Worm (Caenorhabditis elegans): ENCODE measurements around the gene Y38A10A.7.

The Y38A10A.7 gene

ce11 chrV:6096559-6097155 lies 660 bp downstream of the Y38A10A.7 start, which contains the start of gene smut-1:
TSS of gene smut-1 (plus strand) at chrV:6097105.
- TF ChIP-seq cog-1 (tag; optimal IDR thresholded peaks at IDR 0.05) (no peak), T22C8.4 (GFP tag; IDR thresholded peaks at IDR 0.05) (no peak), ztf-29 (GFP tag; IDR thresholded peaks at IDR 0.05) (no peak), ref-1 (GFP tag; conservative IDR thresholded peaks at IDR 0.05) (no peak), tab-1 (GFP tag; IDR thresholded peaks at IDR 0.05) (no peak), med-1 (GFP tag; optimal IDR thresholded peaks at IDR 0.05; ENCODE audit: insufficient read depth) (no peak), flt-1 (GFP tag; IDR thresholded peaks at IDR 0.05) (no peak), klf-2 (GFP tag; conservative IDR thresholded peaks at IDR 0.05) (no peak)

DNA sequence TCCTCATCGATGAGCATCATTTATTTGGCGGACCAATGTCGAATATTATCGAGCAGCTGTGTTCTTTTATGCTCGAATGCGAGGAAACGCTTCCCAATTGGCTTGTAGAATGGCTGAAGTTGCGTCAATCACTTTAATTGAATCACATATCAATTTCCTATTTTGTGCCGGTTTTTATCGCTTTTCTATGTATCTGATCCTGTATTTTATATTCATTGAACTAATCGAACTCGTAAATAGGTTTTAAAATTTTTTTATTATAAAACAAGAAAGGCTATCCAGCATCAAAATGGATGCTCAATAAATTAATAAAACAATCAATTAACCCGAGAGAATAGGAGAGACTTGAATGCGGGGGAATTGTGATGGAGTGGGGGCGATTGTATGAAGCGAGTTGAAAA lies 2.8 kb downstream of the Y38A10A.7 start:
- TF ChIP-seq flt-1 (GFP tag; IDR thresholded peaks at IDR 0.05) (0 out of 2 replicates have a peak, but pooled peaks have one; percentile 27), cog-1 (tag; optimal IDR thresholded peaks at IDR 0.05) (no peak), med-1 (GFP tag; optimal IDR thresholded peaks at IDR 0.05; ENCODE audit: insufficient read depth) (peak; percentile 4)

DNA sequence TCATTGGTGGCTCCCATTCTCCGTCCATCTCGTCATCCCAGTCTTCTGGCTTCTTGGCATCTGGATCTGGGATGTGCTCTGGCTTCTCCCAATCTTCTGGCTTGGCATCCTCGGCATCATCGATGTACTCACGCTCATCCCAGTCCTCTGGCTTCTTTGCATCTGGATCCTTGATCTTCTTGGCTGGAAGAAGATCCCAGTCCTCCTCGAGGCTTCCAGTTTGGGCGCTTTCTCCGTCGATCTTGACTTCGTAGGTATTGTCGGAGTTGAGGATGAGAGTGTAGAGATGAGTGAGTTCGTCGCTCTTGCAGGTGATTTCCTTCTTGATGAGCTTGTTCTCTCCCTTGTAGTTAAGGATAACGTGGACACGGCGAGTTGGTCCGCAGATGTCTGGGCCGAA lies 3.6 kb downstream of the Y38A10A.7 start:
- TF ChIP-seq med-1 (GFP tag; optimal IDR thresholded peaks at IDR 0.05; ENCODE audit: insufficient read depth) (no peak), tab-1 (GFP tag; IDR thresholded peaks at IDR 0.05) (0 out of 2 replicates have a peak, but pooled peaks have one; percentile 5)

DNA sequence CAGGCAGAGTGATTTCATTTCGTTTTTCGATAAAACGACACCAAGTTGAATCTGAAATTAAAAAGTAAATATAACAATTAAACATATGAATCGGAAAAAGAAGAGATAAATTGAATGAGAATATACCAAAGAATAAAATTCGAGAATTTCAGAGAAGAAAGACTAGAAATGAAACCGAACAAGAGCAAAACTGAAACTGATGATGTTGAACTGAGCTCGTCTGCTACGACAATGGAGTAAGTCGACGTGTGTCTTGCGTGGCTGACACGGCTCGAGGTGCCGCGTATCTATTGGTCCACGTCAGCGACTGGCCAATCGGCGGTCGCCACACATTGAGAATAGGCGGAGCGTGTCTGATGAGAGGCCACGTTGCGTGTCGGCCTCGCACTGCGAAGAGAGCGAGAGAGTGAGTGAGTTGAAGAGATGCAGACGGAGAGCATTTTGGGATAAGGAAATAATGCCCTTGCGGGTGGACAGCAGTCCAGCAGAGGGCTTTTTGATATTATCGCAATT lies 4.6 kb downstream of the Y38A10A.7 start, which contains the start of gene crt-1:
Gene crt-1, minus strand, starts transcription at position 51 of the 513 bp plus-strand sequence.
- TF ChIP-seq cog-1 (tag; optimal IDR thresholded peaks at IDR 0.05), result peak; percentile 79
- TF ChIP-seq tab-1 (GFP tag; IDR thresholded peaks at IDR 0.05), result no peak
- TF ChIP-seq med-1 (GFP tag; optimal IDR thresholded peaks at IDR 0.05; ENCODE audit: insufficient read depth), result no peak
- peak; percentile 61 for TF ChIP-seq flt-1 (GFP tag; IDR thresholded peaks at IDR 0.05)

ce11 chrV:6101243-6101898 lies 5.4 kb downstream of the Y38A10A.7 start:
- no peak for TF ChIP-seq ref-1 (GFP tag; conservative IDR thresholded peaks at IDR 0.05)
- TF ChIP-seq med-1 (GFP tag; optimal IDR thresholded peaks at IDR 0.05; ENCODE audit: insufficient read depth), result no peak
- no peak for TF ChIP-seq cog-1 (tag; optimal IDR thresholded peaks at IDR 0.05)
- no peak for TF ChIP-seq tab-1 (GFP tag; IDR thresholded peaks at IDR 0.05)
- TF ChIP-seq flt-1 (GFP tag; IDR thresholded peaks at IDR 0.05), result no peak
- TF ChIP-seq ztf-29 (GFP tag; IDR thresholded peaks at IDR 0.05), result no peak
- no peak for TF ChIP-seq T22C8.4 (GFP tag; IDR thresholded peaks at IDR 0.05)
- no peak for TF ChIP-seq klf-2 (GFP tag; conservative IDR thresholded peaks at IDR 0.05)
- TF ChIP-seq ztf-23 (GFP tag; IDR thresholded peaks at IDR 0.05), result no peak

DNA sequence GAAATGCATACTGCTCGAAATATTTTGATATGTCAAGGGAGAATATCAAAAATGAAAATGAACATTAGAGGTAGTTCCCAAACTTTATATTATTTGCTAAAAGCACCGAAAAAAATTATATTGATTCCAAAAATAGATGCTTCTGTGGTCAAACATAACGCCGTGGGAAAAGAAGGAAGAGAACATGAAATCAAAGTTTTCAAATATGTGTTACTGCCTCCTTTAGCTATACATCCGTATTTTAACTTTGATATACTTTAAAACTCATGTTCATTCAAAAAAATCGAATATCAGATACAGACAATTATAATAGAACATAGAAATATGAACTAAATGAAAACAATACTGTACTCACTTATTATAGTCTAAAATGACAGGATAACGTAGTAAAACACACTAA lies 7.4 kb downstream of the Y38A10A.7 start, which contains the start of gene Y38A10A.11:
Gene Y38A10A.11, minus strand, starts transcription at position 101 of the 400 bp plus-strand sequence.
- TF ChIP-seq cog-1 (tag; optimal IDR thresholded peaks at IDR 0.05), result no peak
- no peak for TF ChIP-seq ref-1 (GFP tag; conservative IDR thresholded peaks at IDR 0.05)
- TF ChIP-seq flt-1 (GFP tag; IDR thresholded peaks at IDR 0.05), result no peak
- no peak for TF ChIP-seq T22C8.4 (GFP tag; IDR thresholded peaks at IDR 0.05)
- no peak for TF ChIP-seq klf-2 (GFP tag; conservative IDR thresholded peaks at IDR 0.05)
- TF ChIP-seq ztf-23 (GFP tag; IDR thresholded peaks at IDR 0.05), result no peak
- no peak for TF ChIP-seq tab-1 (GFP tag; IDR thresholded peaks at IDR 0.05)
- TF ChIP-seq ztf-29 (GFP tag; IDR thresholded peaks at IDR 0.05), result no peak

DNA sequence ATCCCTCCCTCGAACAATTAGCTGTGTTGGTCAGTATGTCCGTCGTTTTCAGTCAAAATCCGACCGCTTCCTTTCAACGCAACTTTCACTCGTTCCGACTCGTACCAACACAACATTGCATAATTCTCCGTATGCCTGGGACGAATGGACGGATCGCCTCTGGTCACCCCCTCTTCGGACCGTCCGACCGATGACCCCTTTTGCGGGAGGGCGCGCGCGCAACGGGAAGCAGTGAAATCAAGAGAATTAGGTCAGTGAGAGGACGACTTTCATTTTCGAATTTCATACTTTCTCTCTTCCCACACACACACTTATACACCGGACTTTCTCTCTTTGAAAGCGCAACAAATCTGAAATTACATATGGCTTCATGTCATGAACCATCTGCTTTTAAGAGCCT lies 9.4 kb downstream of the Y38A10A.7 start, which contains the start of gene atf-8:
Gene atf-8, plus strand, starts transcription at position 234 of the 400 bp plus-strand sequence.
- no peak for TF ChIP-seq tab-1 (GFP tag; IDR thresholded peaks at IDR 0.05)
- no peak for TF ChIP-seq med-1 (GFP tag; optimal IDR thresholded peaks at IDR 0.05; ENCODE audit: insufficient read depth)
- TF ChIP-seq T22C8.4 (GFP tag; IDR thresholded peaks at IDR 0.05), result no peak
- TF ChIP-seq ztf-29 (GFP tag; IDR thresholded peaks at IDR 0.05), result no peak

DNA sequence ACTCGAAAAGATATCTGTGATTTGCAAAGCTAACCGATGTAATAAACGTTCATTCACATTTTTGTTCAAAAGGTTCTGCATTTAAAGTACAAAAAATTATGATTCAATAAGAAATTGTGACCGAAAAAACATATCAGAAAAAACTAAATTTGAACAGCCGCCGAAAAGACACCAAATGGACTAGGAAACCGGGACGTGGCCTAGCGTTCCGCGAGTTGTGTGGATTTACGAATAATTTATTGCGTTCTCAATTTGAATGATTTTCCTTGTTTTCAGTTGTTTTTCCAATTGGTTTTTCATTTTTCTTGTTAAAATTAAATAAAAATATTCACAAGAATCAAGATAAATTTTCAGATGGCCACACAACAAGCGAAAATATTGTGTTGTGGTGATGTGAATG lies 11.5 kb downstream of the Y38A10A.7 start, which contains the start of gene cwf-19L1:
Gene cwf-19L1, plus strand, starts transcription at position 355 of the 400 bp plus-strand sequence.
- TF ChIP-seq ref-1 (GFP tag; conservative IDR thresholded peaks at IDR 0.05) (no peak), ztf-23 (GFP tag; IDR thresholded peaks at IDR 0.05) (0 out of 2 replicates have a peak, but pooled peaks have one; percentile 51), klf-2 (GFP tag; conservative IDR thresholded peaks at IDR 0.05) (no peak; the same call in 1 of the 2 replicates), ztf-29 (GFP tag; IDR thresholded peaks at IDR 0.05) (no peak), cog-1 (tag; optimal IDR thresholded peaks at IDR 0.05) (peak; percentile 65)

ce11 chrV:6110533-6110932 lies 14.5 kb downstream of the Y38A10A.7 start, which contains the start of gene F17A9.4:
TSS of gene F17A9.4 (minus strand) at chrV:6110629.
- no peak for TF ChIP-seq med-1 (GFP tag; optimal IDR thresholded peaks at IDR 0.05; ENCODE audit: insufficient read depth)

DNA sequence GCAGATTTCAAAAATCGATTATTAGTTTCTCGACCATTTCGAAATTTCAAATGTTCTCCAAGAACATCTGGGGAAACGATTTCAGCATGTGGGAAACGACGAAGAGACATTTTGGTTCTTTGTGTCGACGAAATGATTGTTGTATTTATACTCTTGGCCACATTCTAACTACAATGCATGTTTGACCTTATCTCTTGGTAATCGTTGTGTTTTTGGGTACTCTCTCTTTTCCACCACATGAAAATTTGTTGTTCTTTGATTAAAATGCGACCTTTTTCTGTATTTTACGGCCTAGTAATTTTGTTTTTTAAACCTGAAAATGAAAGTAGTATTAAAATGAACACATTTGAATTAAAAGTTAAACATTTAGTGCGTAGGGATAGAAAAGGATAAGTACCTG lies 16.8 kb downstream of the Y38A10A.7 start, which contains the start of gene F17A9.5:
Gene F17A9.5, minus strand, starts transcription at position 175 of the 400 bp plus-strand sequence.
- TF ChIP-seq klf-2 (GFP tag; conservative IDR thresholded peaks at IDR 0.05) (no peak), T22C8.4 (GFP tag; IDR thresholded peaks at IDR 0.05) (no peak), ztf-23 (GFP tag; IDR thresholded peaks at IDR 0.05) (no peak), med-1 (GFP tag; optimal IDR thresholded peaks at IDR 0.05; ENCODE audit: insufficient read depth) (no peak)

All from whole organism, midembryonic.